Worm (Caenorhabditis elegans) whole organism, young adult: ENCODE measurements around the gene ZK829.7.

Source experiments
- B0035.1 ChIP-seq: sonication (generic microtip); optimal IDR thresholded peaks from 2 replicates; lab custom pipeline; 2016; ENCODE audit warnings: missing genetic modification characterization, mild to moderate bottlenecking, missing compliant biosample characterization, missing genotype, missing genetic modification reagents
- C06A6.2 ChIP-seq: fragments of 200-800 bp; sonication (Bioruptor generic); conservative IDR thresholded peaks from 2 replicates; pipeline ENCODE4 v1.3.6; 2022; ENCODE audit warnings: missing genetic modification characterization, missing compliant biosample characterization
- F22D6.2 ChIP-seq: sonication (generic microtip); optimal IDR thresholded peaks from 2 replicates; lab custom pipeline; 2016; ENCODE audit warnings: mild to moderate bottlenecking, missing genetic modification characterization, missing compliant biosample characterization
- F33H1.4 ChIP-seq: fragments of 200-800 bp; sonication (Bioruptor generic); IDR thresholded peaks from 2 replicates; pipeline ENCODE4 v1.3.6; 2022; ENCODE audit warnings: missing genetic modification reagents, missing genetic modification characterization, missing compliant biosample characterization
- F39B2.1 ChIP-seq: fragments of 200-800 bp; sonication (Bioruptor generic); IDR thresholded peaks from 2 replicates; pipeline ENCODE4 v1.3.6; 2022; ENCODE audit warnings: missing genetic modification reagents, missing genetic modification characterization, missing compliant biosample characterization
- F49E8.2 ChIP-seq: sonication (generic microtip); optimal IDR thresholded peaks from 3 replicates; lab custom pipeline; 2017; ENCODE audit warnings: missing genetic modification characterization, mild to moderate bottlenecking, missing compliant biosample characterization, antibody characterized with exemption, moderate library complexity; ENCODE audit not compliant: insufficient read depth
- K12H6.12 ChIP-seq: fragments of 200-800 bp; sonication (Bioruptor generic); optimal IDR thresholded peaks from 2 replicates; lab custom pipeline; 2018; ENCODE audit warnings: mild to moderate bottlenecking, missing genetic modification characterization, missing compliant biosample characterization
- T07F8.4 ChIP-seq: sonication (generic microtip); optimal IDR thresholded peaks from 2 replicates; lab custom pipeline; 2016; ENCODE audit warnings: mild to moderate bottlenecking, missing genetic modification characterization, moderate library complexity, missing compliant biosample characterization
- Y53F4B.3 ChIP-seq: fragments of 200-800 bp; sonication (Bioruptor generic); IDR thresholded peaks from 2 replicates; pipeline ENCODE4 v1.3.6; 2022; ENCODE audit warnings: missing genetic modification reagents, missing genetic modification characterization, missing compliant biosample characterization
- Y53G8AR.9 ChIP-seq: fragments of 200-800 bp; sonication (Bioruptor generic); conservative IDR thresholded peaks from 2 replicates; pipeline ENCODE4 v1.3.6; 2022; ENCODE audit warnings: missing genetic modification reagents, missing genetic modification characterization, missing compliant biosample characterization
- aptf-2 ChIP-seq: fragments of 200-800 bp; sonication (Bioruptor generic); conservative IDR thresholded peaks from 2 replicates; pipeline ENCODE4 v1.3.6; 2022; ENCODE audit warnings: missing genetic modification reagents, missing genetic modification characterization, missing compliant biosample characterization
- atf-7 ChIP-seq: sonication (generic microtip); optimal IDR thresholded peaks from 2 replicates; lab custom pipeline; 2017; ENCODE audit warnings: mild to moderate bottlenecking, missing genetic modification characterization, missing compliant biosample characterization
- attf-3 ChIP-seq: fragments of 200-800 bp; sonication (Bioruptor generic); conservative IDR thresholded peaks from 2 replicates; pipeline ENCODE4 v1.3.6; 2022; ENCODE audit warnings: missing genetic modification reagents, missing genetic modification characterization, missing compliant biosample characterization
- bed-2 ChIP-seq: fragments of 200-800 bp; sonication (Bioruptor generic); IDR thresholded peaks from 2 replicates; pipeline ENCODE4 v1.3.6; 2022; ENCODE audit warnings: missing genetic modification reagents, missing genetic modification characterization, missing compliant biosample characterization
- ccch-3 ChIP-seq: fragments of 200-800 bp; sonication (Bioruptor generic); optimal IDR thresholded peaks from 2 replicates; lab custom pipeline; 2018; ENCODE audit warnings: mild to moderate bottlenecking, missing genetic modification characterization, missing compliant biosample characterization
- cebp-1 ChIP-seq, 2 experiments: fragments of 200-800 bp in 1 of 2; sonication (Bioruptor generic) in 1 of 2; sonication (generic microtip) in 1 of 2; IDR thresholded peaks in 1 of 2; optimal IDR thresholded peaks in 1 of 2; 2 replicates each; pipeline versions ENCODE4 v1.3.6 to Lab custom; 2017 to 2022; ENCODE audit warnings: missing compliant biosample characterization in 2 of 2, missing genetic modification characterization in 2 of 2, mild to moderate bottlenecking in 1 of 2, missing genetic modification reagents in 1 of 2, moderate library complexity in 1 of 2
- ceh-27 ChIP-seq: fragments of 200-800 bp; sonication (Bioruptor generic); optimal IDR thresholded peaks from 2 replicates; lab custom pipeline; 2018; ENCODE audit warnings: mild to moderate bottlenecking, missing genetic modification characterization, moderate library complexity, missing compliant biosample characterization
- ceh-40 ChIP-seq: fragments of 200-800 bp; sonication (Bioruptor generic); IDR thresholded peaks from 2 replicates; pipeline ENCODE4 v1.3.6; 2022; ENCODE audit warnings: missing genetic modification characterization, missing compliant biosample characterization
- dox-1 ChIP-seq: fragments of 200-800 bp; sonication (Bioruptor generic); IDR thresholded peaks from 2 replicates; pipeline ENCODE4 v1.3.6; 2022; ENCODE audit warnings: missing genetic modification reagents, missing genetic modification characterization, missing compliant biosample characterization
- dpff-1 ChIP-seq: sonication (generic microtip); optimal IDR thresholded peaks from 2 replicates; lab custom pipeline; 2017; ENCODE audit warnings: mild to moderate bottlenecking, missing genetic modification characterization, missing compliant biosample characterization
- dpl-1 ChIP-seq: fragments of 150-350 bp; optimal IDR thresholded peaks from 2 replicates; lab custom pipeline; 2014; ENCODE audit warnings: missing biosample characterization, missing genetic modification reagents, missing genetic modification characterization
- efl-1 ChIP-seq: fragments of 150-350 bp; optimal IDR thresholded peaks from 2 replicates; lab custom pipeline; 2014; ENCODE audit warnings: missing biosample characterization, missing genetic modification reagents, missing genetic modification characterization
- egl-44 ChIP-seq: fragments of 200-800 bp; sonication (Bioruptor generic); IDR thresholded peaks from 2 replicates; pipeline ENCODE4 v1.3.6; 2022; ENCODE audit warnings: missing genetic modification reagents, missing genetic modification characterization, missing compliant biosample characterization
- egrh-3 ChIP-seq: fragments of 200-800 bp; sonication (Bioruptor generic); IDR thresholded peaks from 2 replicates; pipeline ENCODE4 v1.3.6; 2022; ENCODE audit warnings: missing genetic modification reagents, missing genetic modification characterization, missing compliant biosample characterization
- ets-4 ChIP-seq: fragments of 200-800 bp; sonication (Bioruptor generic); optimal IDR thresholded peaks from 2 replicates; lab custom pipeline; 2018; ENCODE audit warnings: mild to moderate bottlenecking, missing genetic modification characterization, missing compliant biosample characterization
- him-1 ChIP-seq: sonication (generic microtip); optimal IDR thresholded peaks from 2 replicates; lab custom pipeline; 2016; ENCODE audit warnings: missing genotype, missing genetic modification reagents, missing genetic modification characterization, missing compliant biosample characterization
- hlh-12 ChIP-seq: sonication (generic microtip); optimal IDR thresholded peaks from 2 replicates; lab custom pipeline; 2016; ENCODE audit warnings: missing genetic modification characterization, missing compliant biosample characterization
- hlh-26 ChIP-seq: fragments of 200-800 bp; sonication (Bioruptor generic); conservative IDR thresholded peaks from 2 replicates; pipeline ENCODE4 v1.3.6; 2022; ENCODE audit warnings: missing genetic modification reagents, missing genetic modification characterization, missing compliant biosample characterization
- hrde-1 ChIP-seq: sonication (generic microtip); optimal IDR thresholded peaks from 2 replicates; lab custom pipeline; 2016; ENCODE audit warnings: missing genetic modification characterization, mild to moderate bottlenecking, missing compliant biosample characterization, moderate library complexity, missing genotype, missing genetic modification reagents, borderline replicate concordance
- lin-26 ChIP-seq: fragments of 200-800 bp; sonication (Bioruptor generic); IDR thresholded peaks from 2 replicates; pipeline ENCODE4 v1.3.6; 2022; ENCODE audit warnings: missing genetic modification reagents, missing genetic modification characterization, missing compliant biosample characterization
- lin-35 ChIP-seq, 3 experiments: fragments of 150-350 bp in 2 of 3; sonication (generic microtip) in 1 of 3; optimal IDR thresholded peaks; 2 replicates each; lab custom pipeline; 2014 to 2018; ENCODE audit warnings: missing biosample characterization in 3 of 3, missing genetic modification characterization in 3 of 3, missing genetic modification reagents in 3 of 3
- lin-40 ChIP-seq: sonication (generic microtip); optimal IDR thresholded peaks from 2 replicates; lab custom pipeline; 2016; ENCODE audit warnings: missing genetic modification characterization, mild to moderate bottlenecking, missing compliant biosample characterization, missing genotype, missing genetic modification reagents
- lin-54 ChIP-seq: fragments of 200-800 bp; sonication (Bioruptor generic); optimal IDR thresholded peaks from 2 replicates; lab custom pipeline; 2018; ENCODE audit warnings: mild to moderate bottlenecking, missing genetic modification characterization, missing compliant biosample characterization
- madf-3 ChIP-seq: fragments of 200-800 bp; sonication (Bioruptor generic); IDR thresholded peaks from 2 replicates; pipeline ENCODE4 v1.3.6; 2022; ENCODE audit warnings: missing genetic modification reagents, missing genetic modification characterization, missing compliant biosample characterization
- mel-28 ChIP-seq: sonication (generic microtip); optimal IDR thresholded peaks from 2 replicates; lab custom pipeline; 2016; ENCODE audit warnings: borderline replicate concordance, mild to moderate bottlenecking, missing genetic modification characterization, missing compliant biosample characterization
- mes-4 ChIP-seq: sonication (generic microtip); optimal IDR thresholded peaks from 2 replicates; lab custom pipeline; 2016; ENCODE audit warnings: missing genotype, missing genetic modification characterization, missing compliant biosample characterization
- nfyb-1 ChIP-seq: fragments of 200-800 bp; sonication (Bioruptor generic); IDR thresholded peaks from 2 replicates; pipeline ENCODE4 v1.3.6; 2022; ENCODE audit warnings: missing genetic modification reagents, missing genetic modification characterization, missing compliant biosample characterization
- nhr-27 ChIP-seq: fragments of 200-800 bp; sonication (Bioruptor generic); optimal IDR thresholded peaks from 2 replicates; lab custom pipeline; 2018; ENCODE audit warnings: mild to moderate bottlenecking, missing genetic modification characterization, moderate library complexity, missing compliant biosample characterization
- nhr-80 ChIP-seq: sonication (generic microtip); optimal IDR thresholded peaks from 2 replicates; lab custom pipeline; 2016; ENCODE audit warnings: missing genetic modification characterization, missing compliant biosample characterization
- pbrm-1 ChIP-seq: fragments of 200-800 bp; sonication (Bioruptor generic); IDR thresholded peaks from 2 replicates; pipeline ENCODE4 v1.3.6; 2022; ENCODE audit warnings: missing genetic modification reagents, missing genetic modification characterization, missing compliant biosample characterization
- somi-1 ChIP-seq: fragments of 200-800 bp; sonication (Bioruptor generic); optimal IDR thresholded peaks from 2 replicates; lab custom pipeline; 2018; ENCODE audit warnings: mild to moderate bottlenecking, missing genetic modification characterization, missing compliant biosample characterization
- sptf-2 ChIP-seq: fragments of 200-800 bp; sonication (Bioruptor generic); optimal IDR thresholded peaks from 2 replicates; lab custom pipeline; 2018; ENCODE audit warnings: mild to moderate bottlenecking, missing genetic modification characterization, missing compliant biosample characterization
- tlf-1 ChIP-seq: fragments of 200-800 bp; sonication (Bioruptor generic); optimal IDR thresholded peaks from 2 replicates; lab custom pipeline; 2018; ENCODE audit warnings: mild to moderate bottlenecking, missing genetic modification characterization, missing compliant biosample characterization
- zfh-2 ChIP-seq: fragments of 200-800 bp; sonication (Bioruptor generic); conservative IDR thresholded peaks from 2 replicates; pipeline ENCODE4 v1.3.6; 2022; ENCODE audit warnings: missing genetic modification reagents, missing genetic modification characterization, missing compliant biosample characterization
- ztf-18 ChIP-seq: sonication (generic microtip); optimal IDR thresholded peaks from 2 replicates; lab custom pipeline; 2016; ENCODE audit warnings: missing genotype, mild to moderate bottlenecking, missing genetic modification characterization, missing compliant biosample characterization
- ztf-26 ChIP-seq: sonication (generic microtip); optimal IDR thresholded peaks from 2 replicates; lab custom pipeline; 2017; ENCODE audit warnings: missing genetic modification characterization, missing compliant biosample characterization
- ztf-6 ChIP-seq: fragments of 200-800 bp; sonication (Bioruptor generic); IDR thresholded peaks from 2 replicates; pipeline ENCODE4 v1.3.6; 2022; ENCODE audit warnings: missing genetic modification reagents, missing genetic modification characterization, missing compliant biosample characterization

ZK829.7 gene

ce11 chrIV:11961485-11962255 lies at the start of gene ZK829.7 (continued):
- TF ChIP-seq nhr-27: no peak
- no peak for TF ChIP-seq ztf-26 (tag; lab: Kevin White, UChicago)
- no peak for TF ChIP-seq ztf-6 (GFP tag; lab: Robert Waterston, UW)
- TF ChIP-seq attf-3: peak; percentile 54; the same call in 1 of the 2 replicates
- 0 out of 2 replicates have a peak, but pooled peaks have one; percentile 21 for TF ChIP-seq Y53G8AR.9 (GFP tag; lab: Robert Waterston, UW)
- TF ChIP-seq lin-40: peak; percentile 73
- TF ChIP-seq ztf-18: peak; percentile 94
- no peak for TF ChIP-seq T07F8.4
- TF ChIP-seq ccch-3 (GFP tag; lab: Kevin White, UChicago): no peak
- no peak for TF ChIP-seq K12H6.12 (tag; lab: Kevin White, UChicago)
- TF ChIP-seq B0035.1 (tag; lab: Kevin White, UChicago): no peak
- no peak for TF ChIP-seq hrde-1 (tag; lab: Kevin White, UChicago)
- TF ChIP-seq F33H1.4 (GFP tag; lab: Robert Waterston, UW): peak; percentile 67
- no peak for TF ChIP-seq aptf-2
- peak; percentile 66; the same call in 1 of the 2 replicates for TF ChIP-seq dox-1 (GFP tag; lab: Robert Waterston, UW)
- no peak for TF ChIP-seq hlh-26 (GFP tag; lab: Robert Waterston, UW)
- TF ChIP-seq egrh-3: no peak
- TF ChIP-seq ets-4 (GFP tag; lab: Kevin White, UChicago): no peak
- TF ChIP-seq somi-1 (GFP tag; lab: Kevin White, UChicago): no peak
- no peak for TF ChIP-seq dpff-1 (tag; lab: Kevin White, UChicago)
- TF ChIP-seq F39B2.1 (GFP tag; lab: Robert Waterston, UW): no peak
- TF ChIP-seq tlf-1 (GFP tag; lab: Kevin White, UChicago): peak; percentile 29
- TF ChIP-seq ceh-27 (GFP tag; lab: Kevin White, UChicago): peak; percentile 55
- TF ChIP-seq sptf-2 (GFP tag; lab: Kevin White, UChicago): no peak
- no peak for TF ChIP-seq mes-4 (tag; lab: Kevin White, UChicago)
- TF ChIP-seq dpl-1: peak; percentile 81
- TF ChIP-seq atf-7 (tag; lab: Kevin White, UChicago): no peak
- peak; percentile 63; the same call in 1 of the 2 replicates for TF ChIP-seq pbrm-1 (GFP tag; lab: Robert Waterston, UW)
- no peak for TF ChIP-seq mel-28 (tag; lab: Kevin White, UChicago)
- TF ChIP-seq madf-3 (GFP tag; lab: Robert Waterston, UW): no peak
- TF ChIP-seq zfh-2 (GFP tag; lab: Robert Waterston, UW): no peak
- TF ChIP-seq him-1 (tag; lab: Kevin White, UChicago): no peak

DNA sequence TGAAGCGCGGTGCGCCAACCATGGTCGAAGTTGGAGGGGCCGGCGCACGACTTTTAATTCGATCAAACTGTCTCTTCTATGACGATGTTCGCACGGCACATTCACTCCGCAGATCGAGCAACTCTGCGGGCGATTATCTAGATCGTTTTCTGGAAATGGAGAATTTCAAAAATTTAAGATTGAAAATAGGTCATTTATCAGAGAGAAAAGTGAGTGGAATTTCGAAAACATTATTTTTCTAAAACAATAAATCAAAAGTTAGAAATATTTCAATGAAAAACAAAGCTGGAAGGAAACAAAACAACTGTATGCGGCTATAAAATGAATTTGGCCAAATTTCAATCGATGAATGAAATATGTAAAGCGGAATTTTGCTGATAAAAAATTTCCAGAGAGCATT lies 49.5 kb upstream of the ZK829.7 start, which contains the start of the genes ZK617.26 and unc-22:
TSS of gene ZK617.26 (minus strand) at position 101 of the 400 bp plus-strand sequence.
TSS of gene unc-22 (minus strand) at position 149 of the 400 bp plus-strand sequence.
- TF ChIP-seq Y53F4B.3 (GFP tag; lab: Robert Waterston, UW): no peak
- TF ChIP-seq pbrm-1 (GFP tag; lab: Robert Waterston, UW): no peak
- no peak for TF ChIP-seq egl-44
- no peak for TF ChIP-seq nfyb-1
- TF ChIP-seq F22D6.2 (tag; lab: Kevin White, UChicago): no peak
- TF ChIP-seq cebp-1 (GFP tag; IDR thresholded peaks at IDR 0.05; lab: Robert Waterston, UW): no peak
- TF ChIP-seq cebp-1 (tag; optimal IDR thresholded peaks at IDR 0.05; lab: Kevin White, UChicago): no peak
- no peak for TF ChIP-seq C06A6.2 (GFP tag; lab: Robert Waterston, UW)
- TF ChIP-seq lin-26 (GFP tag; lab: Robert Waterston, UW): no peak
- no peak for TF ChIP-seq F49E8.2 (tag; lab: Kevin White, UChicago)
- no peak for TF ChIP-seq nhr-80 (tag; lab: Kevin White, UChicago)
- no peak for TF ChIP-seq ceh-40
- TF ChIP-seq hlh-12 (tag; lab: Kevin White, UChicago): no peak
- TF ChIP-seq K12H6.12 (tag; lab: Kevin White, UChicago): no peak
- TF ChIP-seq lin-54: no peak
- TF ChIP-seq bed-2 (GFP tag; lab: Robert Waterston, UW): no peak
- no peak for TF ChIP-seq lin-35 (GFP tag; optimal IDR thresholded peaks at IDR 0.05; lab: Kevin White, UChicago)
- no peak for TF ChIP-seq efl-1 (GFP tag; lab: Kevin White, UChicago)
- TF ChIP-seq, all 124 proteins: peak for 0
